Fruit fly (Drosophila melanogaster) whole organism, embryonic: Measurements from ENCODE around the gene Tao.

Experiments used
- Abd-B ChIP-seq: fragments of 200-800 bp; sonication (Bioruptor generic); optimal IDR thresholded peaks from 2 replicates; lab custom pipeline; 2018; ENCODE audit warnings: missing biosample characterization, mild to moderate bottlenecking, missing genetic modification characterization, moderate library complexity
- Ada2b ChIP-seq: fragments of 200-800 bp; sonication (Bioruptor generic); IDR thresholded peaks from 2 replicates; pipeline ENCODE4 v1.3.6; 2022; ENCODE audit warnings: missing biosample characterization, missing genetic modification characterization
- Bteb2 ChIP-seq: fragments of 200-800 bp; sonication (Bioruptor generic); optimal IDR thresholded peaks from 2 replicates; lab custom pipeline; 2016; ENCODE audit warnings: missing biosample characterization, missing genetic modification characterization
- CG10147 ChIP-seq: fragments of 200-800 bp; sonication (Bioruptor generic); optimal IDR thresholded peaks from 2 replicates; lab custom pipeline; 2019; ENCODE audit warnings: missing biosample characterization, mild to moderate bottlenecking, missing genetic modification characterization, moderate library complexity
- CG1024 ChIP-seq: fragments of 200-800 bp; sonication (Bioruptor generic); IDR thresholded peaks from 2 replicates; pipeline ENCODE4 v1.3.6; 2022; ENCODE audit warnings: missing biosample characterization, missing genetic modification characterization
- CG10543 ChIP-seq: fragments of 200-800 bp; sonication (Bioruptor generic); optimal IDR thresholded peaks from 3 replicates; lab custom pipeline; 2017; ENCODE audit warnings: missing biosample characterization, mild to moderate bottlenecking, missing genetic modification characterization, moderate library complexity
- CG11398 ChIP-seq: fragments of 200-800 bp; sonication (Bioruptor generic); optimal IDR thresholded peaks from 2 replicates; lab custom pipeline; 2016; ENCODE audit warnings: missing biosample characterization, missing genetic modification characterization
- CG13287 ChIP-seq: fragments of 200-800 bp; sonication (Bioruptor generic); IDR thresholded peaks from 2 replicates; pipeline ENCODE4 v1.3.6; 2022; ENCODE audit warnings: missing biosample characterization, missing genetic modification characterization; ENCODE audit not compliant: partially characterized antibody
- CG13624 ChIP-seq: fragments of 200-800 bp; sonication (Bioruptor generic); optimal IDR thresholded peaks from 2 replicates; lab custom pipeline; 2016; ENCODE audit warnings: missing biosample characterization, missing genetic modification characterization
- CG15514 ChIP-seq: fragments of 200-800 bp; sonication (Bioruptor generic); optimal IDR thresholded peaks from 3 replicates; lab custom pipeline; 2017; ENCODE audit warnings: missing biosample characterization, missing genetic modification characterization, mild to moderate bottlenecking, moderate library complexity, missing genetic modification reagents
- CG16813 ChIP-seq: fragments of 200-800 bp; sonication (Bioruptor generic); IDR thresholded peaks from 3 replicates; pipeline ENCODE4 v1.3.6; 2022; ENCODE audit warnings: missing biosample characterization, missing genetic modification characterization; ENCODE audit not compliant: partially characterized antibody
- CG2875 ChIP-seq: fragments of 200-800 bp; sonication (Bioruptor generic); optimal IDR thresholded peaks from 2 replicates; lab custom pipeline; 2017; ENCODE audit warnings: missing biosample characterization, mild to moderate bottlenecking, missing genetic modification characterization, missing genetic modification reagents
- CG2889 ChIP-seq: fragments of 200-800 bp; sonication (Bioruptor generic); IDR thresholded peaks from 3 replicates; pipeline ENCODE4 v1.3.6; 2022; ENCODE audit warnings: missing biosample characterization, missing genetic modification characterization
- CG30431 ChIP-seq: fragments of 200-800 bp; sonication (Bioruptor generic); optimal IDR thresholded peaks from 2 replicates; lab custom pipeline; 2017; ENCODE audit warnings: missing biosample characterization, missing genetic modification characterization
- CG31224 ChIP-seq: fragments of 200-800 bp; sonication (Bioruptor generic); IDR thresholded peaks from 2 replicates; pipeline ENCODE4 v1.3.6; 2022; ENCODE audit warnings: missing biosample characterization, missing genetic modification characterization
- CG32532 ChIP-seq: fragments of 200-800 bp; sonication (Bioruptor generic); IDR thresholded peaks from 2 replicates; pipeline ENCODE4 v1.3.6; 2022; ENCODE audit warnings: missing biosample characterization, missing genetic modification characterization
- CG3407 ChIP-seq: fragments of 200-800 bp; sonication (Bioruptor generic); optimal IDR thresholded peaks from 2 replicates; lab custom pipeline; 2018; ENCODE audit warnings: missing biosample characterization, mild to moderate bottlenecking, missing genetic modification characterization
- CG34224 ChIP-seq: fragments of 200-800 bp; sonication (Bioruptor generic); IDR thresholded peaks from 3 replicates; pipeline ENCODE4 v1.3.6; 2022; ENCODE audit warnings: missing biosample characterization, missing genetic modification characterization; ENCODE audit not compliant: partially characterized antibody
- CG3838 ChIP-seq: fragments of 200-800 bp; sonication (Bioruptor generic); optimal IDR thresholded peaks from 3 replicates; lab custom pipeline; 2016; ENCODE audit warnings: missing biosample characterization, missing genetic modification characterization
- CG43689 ChIP-seq: fragments of 200-800 bp; sonication (Bioruptor generic); IDR thresholded peaks from 2 replicates; pipeline ENCODE4 v1.3.6; 2022; ENCODE audit warnings: missing biosample characterization, missing genetic modification characterization
- CG4854 ChIP-seq: fragments of 200-800 bp; sonication (Bioruptor generic); optimal IDR thresholded peaks from 2 replicates; lab custom pipeline; 2016; ENCODE audit warnings: missing biosample characterization, missing genetic modification characterization, inconsistent platforms
- CG5245 ChIP-seq: fragments of 200-800 bp; sonication (Bioruptor generic); optimal IDR thresholded peaks from 3 replicates; lab custom pipeline; 2016; ENCODE audit warnings: missing biosample characterization, missing genetic modification characterization
- CG5953 ChIP-seq: fragments of 200-800 bp; sonication (Bioruptor generic); IDR thresholded peaks from 2 replicates; pipeline ENCODE4 v1.3.6; 2022; ENCODE audit warnings: missing biosample characterization, missing genetic modification characterization
- CG6791 ChIP-seq: fragments of 200-800 bp; sonication (Bioruptor generic); IDR thresholded peaks from 3 replicates; pipeline ENCODE4 v1.3.6; 2022; ENCODE audit warnings: missing biosample characterization, missing genetic modification characterization; ENCODE audit not compliant: partially characterized antibody
- CG7963 ChIP-seq: fragments of 200-800 bp; sonication (Bioruptor generic); IDR thresholded peaks from 3 replicates; pipeline ENCODE4 v1.3.6; 2022; ENCODE audit warnings: missing biosample characterization, missing genetic modification characterization; ENCODE audit not compliant: partially characterized antibody
- CG8281 ChIP-seq: fragments of 200-800 bp; sonication (Bioruptor generic); optimal IDR thresholded peaks from 2 replicates; lab custom pipeline; 2018; ENCODE audit warnings: missing biosample characterization, mild to moderate bottlenecking, missing genetic modification characterization, moderate library complexity
- CG9932 ChIP-seq: fragments of 200-800 bp; sonication (Bioruptor generic); IDR thresholded peaks from 2 replicates; pipeline ENCODE4 v1.3.6; 2022; ENCODE audit warnings: missing biosample characterization, missing genetic modification characterization
- Fer1 ChIP-seq: fragments of 200-800 bp; sonication (Bioruptor generic); optimal IDR thresholded peaks from 2 replicates; lab custom pipeline; 2017; ENCODE audit warnings: missing biosample characterization, mild to moderate bottlenecking, missing genetic modification characterization
- H2.0 ChIP-seq: fragments of 200-800 bp; sonication (Bioruptor generic); IDR thresholded peaks from 2 replicates; pipeline ENCODE4 v1.3.6; 2022; ENCODE audit warnings: missing biosample characterization, missing genetic modification characterization
- HHEX ChIP-seq: fragments of 200-800 bp; sonication (Bioruptor generic); optimal IDR thresholded peaks from 3 replicates; lab custom pipeline; 2017; ENCODE audit warnings: missing biosample characterization, mild to moderate bottlenecking, missing genetic modification characterization, missing genetic modification reagents
- Hey ChIP-seq: fragments of 200-800 bp; sonication (Bioruptor generic); optimal IDR thresholded peaks from 3 replicates; lab custom pipeline; 2018; ENCODE audit warnings: missing biosample characterization, mild to moderate bottlenecking, missing genetic modification characterization
- Pdp1 ChIP-seq, 2 experiments: fragments of 200-800 bp; sonication (Bioruptor generic); optimal IDR thresholded peaks; 3 replicates each; lab custom pipeline; 2016; ENCODE audit warnings: missing biosample characterization in 2 of 2, missing genetic modification characterization in 2 of 2, mild to moderate bottlenecking in 1 of 2, moderate library complexity in 1 of 2
- YL-1 ChIP-seq: fragments of 200-800 bp; sonication (Bioruptor generic); optimal IDR thresholded peaks from 3 replicates; lab custom pipeline; 2017; ENCODE audit warnings: missing biosample characterization, mild to moderate bottlenecking, missing genetic modification characterization
- amos ChIP-seq: fragments of 200-800 bp; sonication (Bioruptor generic); IDR thresholded peaks from 2 replicates; pipeline ENCODE4 v1.3.6; 2022; ENCODE audit warnings: missing biosample characterization, missing genetic modification characterization; ENCODE audit not compliant: partially characterized antibody
- ap ChIP-seq: fragments of 200-800 bp; sonication (Bioruptor generic); IDR thresholded peaks from 2 replicates; pipeline ENCODE4 v1.3.6; 2022; ENCODE audit warnings: missing biosample characterization, missing genetic modification characterization
- chm ChIP-seq: fragments of 200-800 bp; sonication (Bioruptor generic); IDR thresholded peaks from 2 replicates; pipeline ENCODE4 v1.3.6; 2022; ENCODE audit warnings: missing biosample characterization, missing genetic modification characterization
- dimm ChIP-seq: fragments of 200-800 bp; sonication (Bioruptor generic); IDR thresholded peaks from 2 replicates; pipeline ENCODE4 v1.3.6; 2022; ENCODE audit warnings: missing biosample characterization, missing genetic modification characterization
- ewg ChIP-seq: fragments of 200-800 bp; sonication (Bioruptor generic); optimal IDR thresholded peaks from 3 replicates; lab custom pipeline; 2017; ENCODE audit warnings: mild to moderate bottlenecking, missing biosample characterization, missing genetic modification reagents, missing genetic modification characterization
- fu2 ChIP-seq: fragments of 200-800 bp; sonication (Bioruptor generic); optimal IDR thresholded peaks from 2 replicates; lab custom pipeline; 2016; ENCODE audit warnings: missing biosample characterization, missing genetic modification characterization
- gce ChIP-seq: fragments of 200-800 bp; sonication (Bioruptor generic); IDR thresholded peaks from 3 replicates; pipeline ENCODE4 v1.3.6; 2022; ENCODE audit warnings: missing biosample characterization, missing genetic modification characterization
- her ChIP-seq: fragments of 200-800 bp; sonication (Bioruptor generic); optimal IDR thresholded peaks from 2 replicates; lab custom pipeline; 2016; ENCODE audit warnings: missing biosample characterization, missing genetic modification characterization
- ken ChIP-seq: fragments of 200-800 bp; sonication (Bioruptor generic); IDR thresholded peaks from 3 replicates; pipeline ENCODE4 v1.3.6; 2022; ENCODE audit warnings: missing biosample characterization, missing genetic modification characterization
- lov ChIP-seq, 2 experiments: fragments of 200-800 bp in 1 of 2; fragments of >200 bp in 1 of 2; sonication (Bioruptor generic) in 1 of 2; IDR thresholded peaks in 1 of 2; optimal IDR thresholded peaks in 1 of 2; 2 replicates in 1 of 2; 3 replicates in 1 of 2; pipeline versions ENCODE4 v1.3.6 to Lab custom; 2017 to 2022; ENCODE audit warnings: missing biosample characterization in 1 of 2, missing genetic modification characterization in 1 of 2
- nerfin-1 ChIP-seq: fragments of 200-800 bp; sonication (Bioruptor generic); optimal IDR thresholded peaks from 3 replicates; lab custom pipeline; 2019; ENCODE audit warnings: missing biosample characterization, mild to moderate bottlenecking, missing genetic modification characterization, moderate library complexity
- pnt ChIP-seq: fragments of 200-800 bp; sonication (Bioruptor generic); optimal IDR thresholded peaks from 3 replicates; lab custom pipeline; 2016; ENCODE audit warnings: missing biosample characterization, missing genetic modification characterization
- pum ChIP-seq: fragments of 200-800 bp; sonication (Bioruptor generic); optimal IDR thresholded peaks from 2 replicates; lab custom pipeline; 2016; ENCODE audit warnings: missing biosample characterization, missing genetic modification characterization
- run ChIP-seq: fragments of 200-800 bp; sonication (Bioruptor generic); optimal IDR thresholded peaks from 3 replicates; lab custom pipeline; 2018; ENCODE audit warnings: missing biosample characterization, mild to moderate bottlenecking, missing genetic modification characterization
- so ChIP-seq: fragments of 200-800 bp; sonication (Bioruptor generic); IDR thresholded peaks from 3 replicates; pipeline ENCODE4 v1.3.6; 2022; ENCODE audit warnings: missing biosample characterization, missing genetic modification characterization
- ttk ChIP-seq: fragments of 200-800 bp; sonication (Bioruptor generic); IDR thresholded peaks from 2 replicates; pipeline ENCODE4 v2.1.2; 2022; ENCODE audit warnings: missing biosample characterization, missing genetic modification characterization
- unpg ChIP-seq: fragments of 200-800 bp; sonication (Bioruptor generic); optimal IDR thresholded peaks from 3 replicates; lab custom pipeline; 2018; ENCODE audit warnings: missing biosample characterization, mild to moderate bottlenecking, missing genetic modification characterization, moderate library complexity
- vfl ChIP-seq: fragments of 200-800 bp; sonication (Bioruptor generic); optimal IDR thresholded peaks from 2 replicates; lab custom pipeline; 2016; ENCODE audit warnings: missing biosample characterization, missing genetic modification characterization

Gene Tao

dm6 chrX:19622924-19623323, 43.3 kb upstream of the Tao start, which contains the start of the genes Naa20A and MKP-4 (continued):
- no peak for TF ChIP-seq ttk
- TF ChIP-seq ewg: peak; percentile 7
- peak; percentile 81 for TF ChIP-seq amos (GFP tag; lab: Robert Waterston, UW)
- no peak for TF ChIP-seq Bteb2 (GFP tag; lab: Kevin White, UChicago)
- no peak for TF ChIP-seq dimm
- TF ChIP-seq CG6791 (GFP tag; lab: Robert Waterston, UW): peak; percentile 68
- TF ChIP-seq ken (GFP tag; lab: Robert Waterston, UW): no peak
- TF ChIP-seq fu2 (GFP tag; lab: Kevin White, UChicago): no peak
- TF ChIP-seq pum: no peak
- TF ChIP-seq CG13287 (GFP tag; lab: Robert Waterston, UW): peak; percentile 82
- TF ChIP-seq pnt: no peak
- no peak for TF ChIP-seq run
- peak; percentile 31 for TF ChIP-seq CG13624 (GFP tag; lab: Kevin White, UChicago)
- TF ChIP-seq CG31224 (GFP tag; lab: Robert Waterston, UW): no peak
- TF ChIP-seq chm (GFP tag; lab: Robert Waterston, UW): peak; percentile 37; the same call in 1 of the 2 replicates
- TF ChIP-seq CG9932 (GFP tag; lab: Robert Waterston, UW): peak; percentile 35; the same call in 1 of the 2 replicates
- TF ChIP-seq H2.0 (GFP tag; lab: Robert Waterston, UW): no peak
- TF ChIP-seq CG10543: no peak
- TF ChIP-seq unpg (GFP tag; lab: Kevin White, UChicago): no peak
- no peak for TF ChIP-seq CG30431 (GFP tag; lab: Kevin White, UChicago)
- TF ChIP-seq CG11398: no peak
- TF ChIP-seq CG16813: peak; percentile 68
- no peak for TF ChIP-seq CG5953 (GFP tag; lab: Robert Waterston, UW)
- no peak for TF ChIP-seq CG3838
- no peak for TF ChIP-seq Ada2b
- TF ChIP-seq CG1024 (GFP tag; lab: Robert Waterston, UW): no peak
- no peak for TF ChIP-seq Hey (tag; lab: Kevin White, UChicago)
- no peak for TF ChIP-seq Pdp1 (GFP tag; optimal IDR thresholded peaks at IDR 0.05; lab: Kevin White, UChicago)
- TF ChIP-seq lov (optimal IDR thresholded peaks at IDR 0.05; lab: Kevin White, UChicago): no peak
- no peak for TF ChIP-seq lov (GFP tag; IDR thresholded peaks at IDR 0.05; lab: Robert Waterston, UW)
- TF ChIP-seq CG43689 (GFP tag; lab: Robert Waterston, UW): no peak
- TF ChIP-seq CG10147 (GFP tag; lab: Kevin White, UChicago): no peak
- TF ChIP-seq so (GFP tag; lab: Robert Waterston, UW): no peak
- no peak for TF ChIP-seq vfl (GFP tag; lab: Kevin White, UChicago)
- no peak for TF ChIP-seq ap
- no peak for TF ChIP-seq gce (GFP tag; lab: Robert Waterston, UW)
- no peak for TF ChIP-seq CG4854
- TF ChIP-seq Fer1 (GFP tag; lab: Kevin White, UChicago): peak; percentile 5
- TF ChIP-seq CG5245 (GFP tag; lab: Kevin White, UChicago): no peak
- TF ChIP-seq HHEX: no peak
- TF ChIP-seq CG8281 (tag; lab: Kevin White, UChicago): no peak
- TF ChIP-seq CG3407 (GFP tag; lab: Kevin White, UChicago): no peak
- TF ChIP-seq nerfin-1: peak; percentile 38
- no peak for TF ChIP-seq CG32532 (GFP tag; lab: Robert Waterston, UW)
- TF ChIP-seq CG34224 (GFP tag; lab: Robert Waterston, UW): peak; percentile 70
- peak; percentile 31 for TF ChIP-seq YL-1 (GFP tag; lab: Kevin White, UChicago)
- TF ChIP-seq CG2889 (GFP tag; lab: Robert Waterston, UW): no peak
- peak; percentile 38 for TF ChIP-seq her (GFP tag; lab: Kevin White, UChicago)
- TF ChIP-seq CG15514 (GFP tag; lab: Kevin White, UChicago): no peak
- TF ChIP-seq CG7963 (GFP tag; lab: Robert Waterston, UW): no peak
- TF ChIP-seq Abd-B: no peak
- TF ChIP-seq CG2875 (GFP tag; lab: Kevin White, UChicago): no peak
